Fruit fly (Drosophila melanogaster) whole organism, embryonic: Measurements from ENCODE around the gene pug.
A peak's percentile ranks its signal among the peaks of the same experiment; 100 is the strongest.

Source experiments
- ATbp ChIP-seq: fragments of 200-800 bp; sonication (Bioruptor generic); optimal IDR thresholded peaks from 2 replicates; lab custom pipeline; 2017; ENCODE audit warnings: missing biosample characterization, mild to moderate bottlenecking, missing genetic modification characterization, missing genetic modification reagents
- Ada2b ChIP-seq: fragments of 200-800 bp; sonication (Bioruptor generic); IDR thresholded peaks from 2 replicates; pipeline ENCODE4 v1.3.6; 2022; ENCODE audit warnings: missing biosample characterization, missing genetic modification characterization
- CG10462 ChIP-seq: fragments of 200-800 bp; sonication (Bioruptor generic); optimal IDR thresholded peaks from 2 replicates; lab custom pipeline; 2016; ENCODE audit warnings: missing biosample characterization, missing genetic modification characterization
- CG10654 ChIP-seq: fragments of 200-800 bp; sonication (Bioruptor generic); optimal IDR thresholded peaks from 2 replicates; lab custom pipeline; 2016; ENCODE audit warnings: missing biosample characterization, missing genetic modification characterization
- CG14014 ChIP-seq: fragments of 200-800 bp; sonication (Bioruptor generic); IDR thresholded peaks from 2 replicates; pipeline ENCODE4 v1.3.6; 2022; ENCODE audit warnings: missing biosample characterization, missing genetic modification characterization
- CG14710 ChIP-seq: fragments of 200-800 bp; sonication (Bioruptor generic); optimal IDR thresholded peaks from 3 replicates; lab custom pipeline; 2019; ENCODE audit warnings: missing biosample characterization, mild to moderate bottlenecking, missing genetic modification characterization, moderate library complexity
- CG14860 ChIP-seq: fragments of 200-800 bp; sonication (Bioruptor generic); IDR thresholded peaks from 3 replicates; pipeline ENCODE4 v1.3.6; 2022; ENCODE audit warnings: missing biosample characterization, missing genetic modification characterization; ENCODE audit not compliant: partially characterized antibody
- CG15269 ChIP-seq: fragments of 200-800 bp; sonication (Bioruptor generic); optimal IDR thresholded peaks from 2 replicates; lab custom pipeline; 2018; ENCODE audit warnings: missing biosample characterization, mild to moderate bottlenecking, missing genetic modification characterization, moderate library complexity
- CG16863 ChIP-seq: fragments of 200-800 bp; sonication (Bioruptor generic); optimal IDR thresholded peaks from 3 replicates; lab custom pipeline; 2016; ENCODE audit warnings: missing biosample characterization, missing genetic modification characterization
- CG17359 ChIP-seq: fragments of 200-800 bp; sonication (Bioruptor generic); optimal IDR thresholded peaks from 3 replicates; lab custom pipeline; 2018; ENCODE audit warnings: missing biosample characterization, mild to moderate bottlenecking, missing genetic modification characterization, moderate library complexity
- CG1792 ChIP-seq: fragments of 200-800 bp; sonication (Bioruptor generic); optimal IDR thresholded peaks from 2 replicates; lab custom pipeline; 2016; ENCODE audit warnings: missing biosample characterization, missing genetic modification characterization
- CG18599 ChIP-seq: fragments of 200-800 bp; sonication (Bioruptor generic); optimal IDR thresholded peaks from 3 replicates; lab custom pipeline; 2017; ENCODE audit warnings: missing biosample characterization, missing genetic modification characterization, mild to moderate bottlenecking, moderate library complexity, missing genetic modification reagents
- CG18764 ChIP-seq: fragments of 200-800 bp; sonication (Bioruptor generic); optimal IDR thresholded peaks from 3 replicates; lab custom pipeline; 2016; ENCODE audit warnings: missing biosample characterization, missing genetic modification characterization
- CG2129 ChIP-seq: fragments of 200-800 bp; sonication (Bioruptor generic); IDR thresholded peaks from 2 replicates; pipeline ENCODE4 v1.3.6; 2022; ENCODE audit warnings: missing biosample characterization, missing genetic modification characterization; ENCODE audit not compliant: partially characterized antibody
- CG32772 ChIP-seq: fragments of 200-800 bp; sonication (Bioruptor generic); IDR thresholded peaks from 2 replicates; pipeline ENCODE4 v1.3.6; 2022; ENCODE audit warnings: missing biosample characterization, missing genetic modification characterization
- CG3995 ChIP-seq: fragments of 200-800 bp; sonication (Bioruptor generic); optimal IDR thresholded peaks from 3 replicates; lab custom pipeline; 2016; ENCODE audit warnings: missing biosample characterization, missing genetic modification characterization
- CG4282 ChIP-seq: fragments of 200-800 bp; sonication (Bioruptor generic); optimal IDR thresholded peaks from 2 replicates; lab custom pipeline; 2016; ENCODE audit warnings: missing biosample characterization, missing genetic modification characterization
- CG4328 ChIP-seq: fragments of 200-800 bp; sonication (Bioruptor generic); optimal IDR thresholded peaks from 3 replicates; lab custom pipeline; 2017; ENCODE audit warnings: missing biosample characterization, missing genetic modification reagents, missing genetic modification characterization
- CG4820 ChIP-seq: fragments of 200-800 bp; sonication (Bioruptor generic); optimal IDR thresholded peaks from 3 replicates; lab custom pipeline; 2016; ENCODE audit warnings: missing biosample characterization, missing genetic modification characterization
- CG7745 ChIP-seq: fragments of 200-800 bp; sonication (Bioruptor generic); optimal IDR thresholded peaks from 2 replicates; lab custom pipeline; 2018; ENCODE audit warnings: missing biosample characterization, mild to moderate bottlenecking, missing genetic modification characterization, moderate library complexity
- CG8388 ChIP-seq: fragments of 200-800 bp; sonication (Bioruptor generic); optimal IDR thresholded peaks from 2 replicates; lab custom pipeline; 2019; ENCODE audit warnings: missing biosample characterization, mild to moderate bottlenecking, missing genetic modification characterization, moderate library complexity
- CG8944 ChIP-seq: fragments of 200-800 bp; sonication (Bioruptor generic); optimal IDR thresholded peaks from 3 replicates; lab custom pipeline; 2016; ENCODE audit warnings: missing biosample characterization, missing genetic modification characterization
- CG9817 ChIP-seq: fragments of 200-800 bp; sonication (Bioruptor generic); optimal IDR thresholded peaks from 2 replicates; lab custom pipeline; 2018; ENCODE audit warnings: missing biosample characterization, mild to moderate bottlenecking, missing genetic modification characterization, moderate library complexity
- D19B ChIP-seq: fragments of 200-800 bp; sonication (Bioruptor generic); optimal IDR thresholded peaks from 2 replicates; lab custom pipeline; 2017; ENCODE audit warnings: missing biosample characterization, mild to moderate bottlenecking, missing genetic modification characterization
- Dek ChIP-seq: fragments of 200-800 bp; sonication (Bioruptor generic); optimal IDR thresholded peaks from 3 replicates; lab custom pipeline; 2019; ENCODE audit warnings: missing biosample characterization, mild to moderate bottlenecking, missing genetic modification characterization, moderate library complexity
- Doc3 ChIP-seq: fragments of 200-800 bp; sonication (Bioruptor generic); IDR thresholded peaks from 3 replicates; pipeline ENCODE4 v1.3.6; 2022; ENCODE audit warnings: missing biosample characterization, missing genetic modification characterization; ENCODE audit not compliant: partially characterized antibody
- HLH3B ChIP-seq: fragments of 200-800 bp; sonication (Bioruptor generic); IDR thresholded peaks from 2 replicates; pipeline ENCODE4 v1.3.6; 2022; ENCODE audit warnings: missing biosample characterization, missing genetic modification characterization
- HLHmδ ChIP-seq: fragments of 200-800 bp; sonication (Bioruptor generic); optimal IDR thresholded peaks from 2 replicates; lab custom pipeline; 2018; ENCODE audit warnings: missing biosample characterization, mild to moderate bottlenecking, missing genetic modification characterization, moderate library complexity
- Jarid2 ChIP-seq: fragments of 200-800 bp; sonication (Bioruptor generic); optimal IDR thresholded peaks from 3 replicates; lab custom pipeline; 2017; ENCODE audit warnings: mild to moderate bottlenecking, missing biosample characterization, missing genetic modification reagents, missing genetic modification characterization
- Lhr ChIP-seq: fragments of 200-800 bp; sonication (Bioruptor generic); optimal IDR thresholded peaks from 3 replicates; lab custom pipeline; 2017; ENCODE audit warnings: mild to moderate bottlenecking, missing biosample characterization, missing genetic modification reagents, missing genetic modification characterization
- MBD-R2 ChIP-seq: fragments of 200-800 bp; sonication (Bioruptor generic); IDR thresholded peaks from 2 replicates; pipeline ENCODE4 v1.3.6; 2022; ENCODE audit warnings: missing biosample characterization, missing genetic modification characterization
- NK7.1 ChIP-seq: fragments of 200-800 bp; sonication (Bioruptor generic); optimal IDR thresholded peaks from 3 replicates; lab custom pipeline; 2016; ENCODE audit warnings: missing biosample characterization, missing genetic modification characterization
- Nf-YB ChIP-seq: fragments of 200-800 bp; sonication (Bioruptor generic); optimal IDR thresholded peaks from 3 replicates; lab custom pipeline; 2019; ENCODE audit warnings: missing biosample characterization, mild to moderate bottlenecking, missing genetic modification characterization, moderate library complexity
- Nf-YC ChIP-seq: fragments of 200-800 bp; optimal IDR thresholded peaks from 3 replicates; lab custom pipeline; 2019; ENCODE audit warnings: missing biosample characterization, mild to moderate bottlenecking, missing genetic modification characterization, moderate library complexity
- NfI ChIP-seq: fragments of 200-800 bp; sonication (Bioruptor generic); optimal IDR thresholded peaks from 3 replicates; lab custom pipeline; 2018; ENCODE audit warnings: missing biosample characterization, mild to moderate bottlenecking, missing genetic modification characterization, moderate library complexity
- Taf1 ChIP-seq: fragments of 200-800 bp; sonication (Bioruptor generic); IDR thresholded peaks from 2 replicates; pipeline ENCODE4 v1.3.6; 2022; ENCODE audit warnings: missing biosample characterization, missing genetic modification characterization
- bigmax ChIP-seq: fragments of 200-800 bp; sonication (Bioruptor generic); optimal IDR thresholded peaks from 2 replicates; lab custom pipeline; 2018; ENCODE audit warnings: missing biosample characterization, mild to moderate bottlenecking, missing genetic modification characterization
- bsh ChIP-seq, 2 experiments: fragments of 200-800 bp; sonication (Bioruptor generic); optimal IDR thresholded peaks; 2 replicates each; lab custom pipeline; 2017 to 2018; ENCODE audit warnings: mild to moderate bottlenecking in 2 of 2, missing biosample characterization in 2 of 2, missing genetic modification characterization in 2 of 2, moderate library complexity in 1 of 2
- caup ChIP-seq: fragments of 200-800 bp; sonication (Bioruptor generic); optimal IDR thresholded peaks from 3 replicates; lab custom pipeline; 2017; ENCODE audit warnings: missing biosample characterization, mild to moderate bottlenecking, missing genetic modification characterization, moderate library complexity; ENCODE audit not compliant: severe bottlenecking
- eve ChIP-seq, 2 experiments: fragments of >200 bp; optimal IDR thresholded peaks; 2 replicates each; lab custom pipeline; 2017; ENCODE audit warnings: missing biosample characterization in 2 of 2, missing genetic modification characterization in 2 of 2
- gcm ChIP-seq: fragments of 200-800 bp; sonication (Bioruptor generic); optimal IDR thresholded peaks from 2 replicates; lab custom pipeline; 2019; ENCODE audit warnings: missing biosample characterization, mild to moderate bottlenecking, missing genetic modification characterization, moderate library complexity
- gsb-n ChIP-seq: fragments of 200-800 bp; sonication (Bioruptor generic); optimal IDR thresholded peaks from 3 replicates; lab custom pipeline; 2018; ENCODE audit warnings: missing biosample characterization, mild to moderate bottlenecking, missing genetic modification characterization
- mam ChIP-seq: fragments of 200-800 bp; sonication (Bioruptor generic); optimal IDR thresholded peaks from 3 replicates; lab custom pipeline; 2016; ENCODE audit warnings: missing biosample characterization, missing genetic modification characterization
- ranshi ChIP-seq: fragments of 200-800 bp; sonication (Bioruptor generic); IDR thresholded peaks from 2 replicates; pipeline ENCODE4 v1.3.6; 2022; ENCODE audit warnings: missing biosample characterization, missing genetic modification characterization
- sr ChIP-seq: fragments of 200-800 bp; sonication (Bioruptor generic); IDR thresholded peaks from 3 replicates; pipeline ENCODE4 v1.3.6; 2022; ENCODE audit warnings: missing biosample characterization, missing genetic modification characterization
- ssp ChIP-seq: fragments of 200-800 bp; sonication (Bioruptor generic); IDR thresholded peaks from 2 replicates; pipeline ENCODE4 v1.3.6; 2022; ENCODE audit warnings: missing biosample characterization, missing genetic modification characterization
- tna ChIP-seq: fragments of 200-800 bp; sonication (Bioruptor generic); IDR thresholded peaks from 2 replicates; pipeline ENCODE4 v1.3.6; 2022; ENCODE audit warnings: missing biosample characterization, missing genetic modification characterization; ENCODE audit not compliant: partially characterized antibody
- ttk ChIP-seq: fragments of 200-800 bp; sonication (Bioruptor generic); IDR thresholded peaks from 2 replicates; pipeline ENCODE4 v2.1.2; 2022; ENCODE audit warnings: missing biosample characterization, missing genetic modification characterization
- vnd ChIP-seq: fragments of 200-800 bp; sonication (Bioruptor generic); IDR thresholded peaks from 3 replicates; pipeline ENCODE4 v1.3.6; 2022; ENCODE audit warnings: missing biosample characterization, missing genetic modification characterization; ENCODE audit not compliant: partially characterized antibody
- zfh2 ChIP-seq: fragments of 200-800 bp; sonication (Bioruptor generic); optimal IDR thresholded peaks from 2 replicates; lab custom pipeline; 2016; ENCODE audit warnings: missing biosample characterization, missing genetic modification characterization

Gene pug

dm6 chr3R:10684284-10684683 is 12.1 kb upstream of the pug start (continued):
- TF ChIP-seq Jarid2 (GFP tag; lab: Kevin White, UChicago) = peak; percentile 13
- no peak for TF ChIP-seq NK7.1 (GFP tag; lab: Kevin White, UChicago)
- no peak for TF ChIP-seq CG14860
- peak; percentile 35 for TF ChIP-seq Nf-YC (tag; lab: Kevin White, UChicago)
- peak; percentile 63 for TF ChIP-seq CG4820 (GFP tag; lab: Kevin White, UChicago)
- peak; percentile 63 for TF ChIP-seq CG10654 (GFP tag; lab: Kevin White, UChicago)
- TF ChIP-seq CG18599 (GFP tag; lab: Kevin White, UChicago) = peak; percentile 60
- peak; percentile 70 for TF ChIP-seq CG14014 (GFP tag; lab: Robert Waterston, UW)
- no peak for TF ChIP-seq zfh2
- peak; percentile 27 for TF ChIP-seq CG10462
- no peak for TF ChIP-seq Ada2b (GFP tag; lab: Robert Waterston, UW)
- TF ChIP-seq CG8944 = peak; percentile 55
- peak; percentile 42 for TF ChIP-seq ATbp (GFP tag; lab: Kevin White, UChicago)
- TF ChIP-seq CG18764 (GFP tag; lab: Kevin White, UChicago) = peak; percentile 36
- no peak for TF ChIP-seq Doc3 (GFP tag; lab: Robert Waterston, UW)
- peak; percentile 45 for TF ChIP-seq NfI (GFP tag; lab: Kevin White, UChicago)
- peak; percentile 35; the same call in 1 of the 3 replicates for TF ChIP-seq sr
- TF ChIP-seq ranshi (GFP tag; lab: Robert Waterston, UW) = peak; percentile 49; the same call in 1 of the 2 replicates
- TF ChIP-seq CG4328 (GFP tag; lab: Kevin White, UChicago) = no peak
- TF ChIP-seq caup (GFP tag; lab: Kevin White, UChicago) = peak; percentile 44
- TF ChIP-seq CG7745 (tag; lab: Kevin White, UChicago) = no peak
- peak in 1 of 2 experiments; percentile 56 for TF ChIP-seq bsh (GFP tag; optimal IDR thresholded peaks at IDR 0.05; lab: Kevin White, UChicago)
- TF ChIP-seq CG2129 (GFP tag; lab: Robert Waterston, UW) = no peak
- no peak; the same call in 1 of the 2 replicates for TF ChIP-seq MBD-R2 (GFP tag; lab: Robert Waterston, UW)
- TF ChIP-seq Dek (tag; lab: Kevin White, UChicago) = peak; percentile 49
- TF ChIP-seq Nf-YB (GFP tag; lab: Kevin White, UChicago) = peak; percentile 25
- no peak for TF ChIP-seq ssp (GFP tag; lab: Robert Waterston, UW)
- TF ChIP-seq CG3995 (GFP tag; lab: Kevin White, UChicago) = no peak
- no peak for TF ChIP-seq bigmax (GFP tag; lab: Kevin White, UChicago)
- TF ChIP-seq tna (GFP tag; lab: Robert Waterston, UW) = no peak
- peak; percentile 88 for TF ChIP-seq CG17359 (tag; lab: Kevin White, UChicago)
- no peak for TF ChIP-seq HLHmδ (GFP tag; lab: Kevin White, UChicago)
- peak; percentile 49 for TF ChIP-seq gsb-n (tag; lab: Kevin White, UChicago)
- peak; percentile 34 for TF ChIP-seq CG16863 (GFP tag; lab: Kevin White, UChicago)
- TF ChIP-seq CG4282 (GFP tag; lab: Kevin White, UChicago) = no peak
- TF ChIP-seq CG9817 (tag; lab: Kevin White, UChicago) = peak; percentile 36
- peak; percentile 80 for TF ChIP-seq HLH3B (GFP tag; lab: Robert Waterston, UW)
- TF ChIP-seq CG15269 (tag; lab: Kevin White, UChicago) = peak; percentile 73
- TF ChIP-seq CG8388 (GFP tag; lab: Kevin White, UChicago) = peak; percentile 52
- peak; percentile 68 for TF ChIP-seq ttk (GFP tag; lab: Robert Waterston, UW)
- no peak for TF ChIP-seq CG32772 (GFP tag; lab: Robert Waterston, UW)
- peak; percentile 41 for TF ChIP-seq mam (GFP tag; lab: Kevin White, UChicago)
- TF ChIP-seq Taf1 (GFP tag; lab: Robert Waterston, UW) = no peak
- no peak for TF ChIP-seq vnd (GFP tag; lab: Robert Waterston, UW)
- TF ChIP-seq CG14710 (tag; lab: Kevin White, UChicago) = peak; percentile 9
- TF ChIP-seq gcm (GFP tag; lab: Kevin White, UChicago) = peak; percentile 32
- TF ChIP-seq D19B (GFP tag; lab: Kevin White, UChicago) = no peak
- no peak for TF ChIP-seq Lhr
- TF ChIP-seq eve (GFP tag; optimal IDR thresholded peaks at IDR 0.05; lab: Kevin White, UChicago) = peak in 1 of 2 experiments; percentile 87
- TF ChIP-seq CG1792 (GFP tag; lab: Kevin White, UChicago) = no peak
